Worm (Caenorhabditis elegans) whole organism, midembryonic: ENCODE results near the gene F25B5.5.

ENCODE experiments used
- T22C8.4 ChIP-seq: fragments of 200-800 bp; sonication (Bioruptor generic); IDR thresholded peaks from 2 replicates; pipeline ENCODE4 v1.3.6; 2022; ENCODE audit warnings: missing genetic modification characterization, missing compliant biosample characterization
- cog-1 ChIP-seq: sonication (generic microtip); optimal IDR thresholded peaks from 2 replicates; lab custom pipeline; 2016; ENCODE audit warnings: missing genetic modification characterization, missing compliant biosample characterization
- flt-1 ChIP-seq: fragments of 200-800 bp; sonication (Bioruptor generic); IDR thresholded peaks from 2 replicates; pipeline ENCODE4 v1.3.6; 2022; ENCODE audit warnings: missing genetic modification characterization, missing compliant biosample characterization
- med-1 ChIP-seq: sonication (generic microtip); optimal IDR thresholded peaks from 2 replicates; lab custom pipeline; 2017; ENCODE audit warnings: missing genetic modification characterization, mild to moderate bottlenecking, missing compliant biosample characterization, antibody characterized with exemption, missing genetic modification reagents; ENCODE audit not compliant: insufficient read depth
- tab-1 ChIP-seq: fragments of 200-800 bp; sonication (Bioruptor generic); IDR thresholded peaks from 2 replicates; pipeline ENCODE4 v1.3.6; 2022; ENCODE audit warnings: missing genetic modification characterization, missing compliant biosample characterization
- ztf-23 ChIP-seq: fragments of 200-800 bp; sonication (Bioruptor generic); IDR thresholded peaks from 2 replicates; pipeline ENCODE4 v1.3.6; 2022; ENCODE audit warnings: missing genetic modification reagents, missing genetic modification characterization, missing compliant biosample characterization
- ztf-29 ChIP-seq: fragments of 200-800 bp; sonication (Bioruptor generic); IDR thresholded peaks from 2 replicates; pipeline ENCODE4 v1.3.6; 2022; ENCODE audit warnings: missing genetic modification reagents, missing genetic modification characterization, missing compliant biosample characterization

- no peak for TF ChIP-seq ztf-23 (GFP tag; lab: Robert Waterston, UW)
- no peak for TF ChIP-seq tab-1 (GFP tag; lab: Robert Waterston, UW)
- TF ChIP-seq cog-1 (tag; lab: Kevin White, UChicago): no peak
- TF ChIP-seq flt-1: no peak
- TF ChIP-seq ztf-29 (GFP tag; lab: Robert Waterston, UW): no peak
- no peak for TF ChIP-seq T22C8.4
- TF ChIP-seq med-1 (GFP tag; lab: Kevin White, UChicago): no peak
Measured at ce11 chrIII:5990090-5990489, 44.2 kb upstream of the F25B5.5 start.
